Worm (Caenorhabditis elegans): ENCODE data around the gene mdh-2.

ce11 chrIII:6651983-6652382, 44.1 kb upstream of the mdh-2 start, which contains the start of gene pdfr-1:
- no peak for TF ChIP-seq aly-2 (tag; optimal IDR thresholded peaks at IDR 0.05)
- no peak for TF ChIP-seq fkh-10 (GFP tag; optimal IDR thresholded peaks at IDR 0.05)
- TF ChIP-seq daf-12 (tag; optimal IDR thresholded peaks at IDR 0.05), result no peak
- no peak for TF ChIP-seq fos-1 (tag; optimal IDR thresholded peaks at IDR 0.05)

Data from whole organism, L4 larva.